Worm (Caenorhabditis elegans): ENCODE results near the gene hmt-1.

hmt-1 gene

DNA sequence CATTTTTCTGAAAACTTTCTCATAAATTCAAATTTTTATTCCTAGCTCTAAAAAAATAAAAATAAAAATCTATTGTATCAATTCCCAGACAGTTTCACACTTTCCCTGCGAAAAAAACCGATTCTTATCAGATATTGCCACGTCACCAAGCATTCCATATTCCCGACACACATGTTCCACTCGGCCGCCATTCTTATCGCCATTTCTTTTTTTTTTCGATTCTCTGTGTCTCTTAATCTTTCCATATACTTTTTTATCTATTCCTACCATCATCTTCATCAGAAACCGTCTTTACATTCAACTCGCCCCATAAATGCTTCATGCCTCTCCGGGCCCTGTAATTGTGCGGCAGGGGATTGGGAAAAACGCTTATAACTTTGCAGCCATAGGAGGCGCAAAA, 12.3 kb downstream of the hmt-1 start:
- TF ChIP-seq ztf-4 (tag; optimal IDR thresholded peaks at IDR 0.05), result no peak
- TF ChIP-seq elt-2 (tag; optimal IDR thresholded peaks at IDR 0.05), result peak; percentile 60
- TF ChIP-seq blmp-1 (tag; optimal IDR thresholded peaks at IDR 0.05), result peak; percentile 77
- peak; percentile 55 for TF ChIP-seq lin-14 (GFP tag; optimal IDR thresholded peaks at IDR 0.05)
- no peak for TF ChIP-seq efl-1 (optimal IDR thresholded peaks at IDR 0.05)
- TF ChIP-seq efl-1 (GFP tag; optimal IDR thresholded peaks at IDR 0.05 in 1 of 2), result peak in 1 of 2 experiments; percentile 68
- TF ChIP-seq nhr-85 (tag), result peak; percentile 77
- no peak for TF ChIP-seq egl-27 (tag; optimal IDR thresholded peaks at IDR 0.05)
- peak in 1 of 2 experiments; percentile 9 for TF ChIP-seq mdl-1 (tag; optimal IDR thresholded peaks at IDR 0.05)
- no peak for TF ChIP-seq swsn-7 (tag; optimal IDR thresholded peaks at IDR 0.05)

DNA sequence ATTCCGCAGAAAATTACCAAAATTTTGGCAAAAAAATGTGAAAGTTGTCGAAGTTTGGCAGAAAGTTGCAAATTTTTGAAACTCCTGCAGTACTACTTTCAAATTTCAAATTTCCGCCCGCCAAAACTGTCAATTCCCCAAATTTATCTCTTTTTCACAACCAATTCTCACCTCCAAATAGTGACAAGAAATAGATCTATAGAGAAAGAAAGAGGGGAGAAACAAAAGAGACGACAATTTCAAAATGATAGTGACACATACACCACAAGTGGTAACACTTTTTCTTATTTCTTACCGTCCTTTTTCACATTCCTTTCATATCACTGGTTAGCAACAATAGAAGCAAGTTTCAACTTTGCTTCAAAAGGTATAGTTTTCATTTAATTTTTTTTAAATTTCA, 15.8 kb downstream of the hmt-1 start:
- no peak for TF ChIP-seq snpc-4 (tag; optimal IDR thresholded peaks at IDR 0.05)
- no peak for TF ChIP-seq efl-1 (optimal IDR thresholded peaks at IDR 0.05)
- peak; percentile 29 to 66 for TF ChIP-seq efl-1 (GFP tag; optimal IDR thresholded peaks at IDR 0.05 in 1 of 2)
- TF ChIP-seq fkh-8 (tag; optimal IDR thresholded peaks at IDR 0.05), result no peak
- TF ChIP-seq blmp-1 (tag; optimal IDR thresholded peaks at IDR 0.05), result peak; percentile 28
- peak in 1 of 2 experiments; percentile 42 for TF ChIP-seq lin-35 (GFP tag; optimal IDR thresholded peaks at IDR 0.05)
- peak in 1 of 3 experiments; percentile 26 for TF ChIP-seq dpl-1 (GFP tag; optimal IDR thresholded peaks at IDR 0.05)
- TF ChIP-seq egl-27 (tag; optimal IDR thresholded peaks at IDR 0.05), result no peak

DNA sequence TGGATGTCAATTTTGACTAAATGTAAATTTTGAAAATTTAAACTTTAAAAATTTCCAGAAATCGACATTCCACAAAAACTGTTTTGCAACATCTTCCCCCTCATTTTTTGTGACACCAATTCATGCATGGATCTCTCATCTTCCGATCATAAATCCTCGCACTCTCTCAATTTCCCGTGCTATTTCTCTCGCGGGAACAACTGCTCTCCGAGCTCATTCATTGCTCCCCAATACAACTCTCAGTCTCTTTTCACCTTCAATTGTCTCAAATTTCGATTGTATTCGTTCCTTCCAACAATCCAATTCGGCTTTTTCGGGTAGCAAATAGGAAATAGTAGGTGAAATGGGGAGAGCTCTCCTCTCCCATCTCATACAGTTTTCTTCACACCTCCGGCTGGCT, 17.2 kb downstream of the hmt-1 start:
- TF ChIP-seq sptf-1 (tag; optimal IDR thresholded peaks at IDR 0.05) (no peak), hlh-17 (GFP tag; optimal IDR thresholded peaks at IDR 0.05; ENCODE audit: borderline replicate concordance) (no peak), pag-3 (tag; optimal IDR thresholded peaks at IDR 0.05; ENCODE audit: borderline replicate concordance, insufficient read depth) (no peak), swsn-7 (tag; optimal IDR thresholded peaks at IDR 0.05) (no peak), efl-1 (optimal IDR thresholded peaks at IDR 0.05) (no peak), efl-1 (GFP tag; optimal IDR thresholded peaks at IDR 0.05 in 1 of 2) (peak in 1 of 2 experiments; percentile 79), nhr-85 (tag) (peak; percentile 28), fkh-8 (tag; optimal IDR thresholded peaks at IDR 0.05) (no peak), tlp-1 (tag; optimal IDR thresholded peaks at IDR 0.05) (no peak)

DNA sequence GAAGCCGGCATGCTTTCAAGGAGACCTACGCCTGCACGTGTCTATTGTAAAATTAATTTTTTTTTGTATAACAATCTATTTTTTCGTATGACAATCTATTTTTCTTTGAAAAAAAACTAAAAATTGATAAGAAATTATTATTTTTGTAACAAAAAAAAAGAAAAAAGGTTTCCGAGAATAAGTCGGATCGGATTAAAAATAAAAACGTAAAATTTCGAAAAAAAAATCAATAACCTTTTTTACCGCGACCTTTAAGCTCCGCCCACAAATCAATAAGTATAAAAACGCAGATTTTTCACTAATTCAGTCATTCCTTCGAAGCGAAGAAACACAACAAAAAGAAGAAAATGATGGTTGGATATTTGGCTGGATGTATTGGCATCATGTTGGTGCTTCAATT, 20.3 kb downstream of the hmt-1 start, which contains the start of gene W09D6.4:
W09D6.4 (plus strand) TSS at position 301 of the 400 bp plus-strand sequence.
- TF ChIP-seq unc-62 (GFP tag; optimal IDR thresholded peaks at IDR 0.05) (no peak), aha-1 (tag; optimal IDR thresholded peaks at IDR 0.05) (no peak), grh-1 (GFP tag; IDR thresholded peaks at IDR 0.05) (no peak), nhr-20 (tag; optimal IDR thresholded peaks at IDR 0.05) (no peak), snpc-4 (tag; optimal IDR thresholded peaks at IDR 0.05) (no peak)

DNA sequence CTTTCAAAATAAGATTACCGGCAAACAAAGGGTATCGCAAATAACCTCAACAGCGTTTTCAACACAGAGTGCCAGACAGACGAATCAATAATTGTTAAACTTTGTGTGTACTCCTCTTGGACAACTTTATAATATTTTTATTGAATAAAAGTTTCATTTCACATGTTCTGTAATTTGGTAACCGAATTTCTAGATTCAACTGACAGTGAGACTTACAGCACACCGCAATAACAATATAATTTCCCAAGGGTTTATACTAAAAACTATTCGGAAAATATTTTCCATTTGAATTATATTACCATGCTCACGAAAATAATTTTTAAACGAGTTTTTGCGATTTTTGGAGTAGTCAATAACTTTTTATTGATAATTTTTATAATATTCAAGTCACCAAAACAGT, 22.4 kb downstream of the hmt-1 start, which contains the start of gene str-246:
str-246 (plus strand) TSS at position 301 of the 400 bp plus-strand sequence.
- TF ChIP-seq isw-1 (GFP tag; IDR thresholded peaks at IDR 0.05) (no peak), nhr-11 (tag; optimal IDR thresholded peaks at IDR 0.05) (no peak), jun-1 (tag; optimal IDR thresholded peaks at IDR 0.05) (no peak), snu-23 (GFP tag; optimal IDR thresholded peaks at IDR 0.05) (no peak), ceh-8 (GFP tag; optimal IDR thresholded peaks at IDR 0.05) (no peak), unc-98 (GFP tag; IDR thresholded peaks at IDR 0.05) (no peak), ztf-4 (tag; optimal IDR thresholded peaks at IDR 0.05) (no peak), grh-1 (GFP tag; IDR thresholded peaks at IDR 0.05) (no peak), sptf-1 (tag; optimal IDR thresholded peaks at IDR 0.05) (no peak), mef-2 (tag; optimal IDR thresholded peaks at IDR 0.05) (no peak), nhr-28 (tag; optimal IDR thresholded peaks at IDR 0.05) (no peak), nhr-19 (GFP tag; conservative IDR thresholded peaks at IDR 0.05) (no peak), xbp-1 (tag; optimal IDR thresholded peaks at IDR 0.05) (no peak), dsc-1 (tag; optimal IDR thresholded peaks at IDR 0.05) (no peak), nhr-90 (tag; optimal IDR thresholded peaks at IDR 0.05; ENCODE audit: poor library complexity) (no peak), nhr-77 (tag; optimal IDR thresholded peaks at IDR 0.05) (no peak), tlp-1 (tag; optimal IDR thresholded peaks at IDR 0.05) (no peak)

Data from whole organism, L1 larva.